Worm (Caenorhabditis elegans): Measurements from ENCODE around the gene oac-31.

Gene oac-31

DNA sequence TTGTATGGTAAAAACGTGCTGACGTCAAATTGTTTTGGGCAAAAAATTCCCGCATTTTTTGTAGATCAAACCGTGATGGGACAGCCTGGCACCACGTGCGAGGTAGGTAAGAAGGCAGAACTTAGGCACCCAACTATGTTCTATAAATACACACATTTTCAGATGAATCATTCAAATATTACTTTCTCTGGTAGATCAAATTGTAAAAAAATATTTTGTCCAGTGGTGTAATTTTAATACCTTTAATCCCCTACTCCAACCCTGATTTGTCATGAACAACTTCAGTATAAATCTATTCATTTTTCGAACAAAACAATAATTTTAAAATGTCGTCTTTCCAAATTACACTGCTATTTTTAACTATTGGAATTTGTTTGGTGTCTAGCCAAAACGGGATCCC, 47.2 kb downstream of the oac-31 start, which contains the start of gene spig-7:
Gene spig-7, plus strand, starts transcription at position 301 of the 400 bp plus-strand sequence.
- TF ChIP-seq egl-27 (tag; optimal IDR thresholded peaks at IDR 0.05) = no peak
- TF ChIP-seq ceh-16 (tag; optimal IDR thresholded peaks at IDR 0.05) = no peak
- no peak for TF ChIP-seq lin-13 (GFP tag; optimal IDR thresholded peaks at IDR 0.05)
- TF ChIP-seq mbf-1 (tag; optimal IDR thresholded peaks at IDR 0.05) = no peak

DNA sequence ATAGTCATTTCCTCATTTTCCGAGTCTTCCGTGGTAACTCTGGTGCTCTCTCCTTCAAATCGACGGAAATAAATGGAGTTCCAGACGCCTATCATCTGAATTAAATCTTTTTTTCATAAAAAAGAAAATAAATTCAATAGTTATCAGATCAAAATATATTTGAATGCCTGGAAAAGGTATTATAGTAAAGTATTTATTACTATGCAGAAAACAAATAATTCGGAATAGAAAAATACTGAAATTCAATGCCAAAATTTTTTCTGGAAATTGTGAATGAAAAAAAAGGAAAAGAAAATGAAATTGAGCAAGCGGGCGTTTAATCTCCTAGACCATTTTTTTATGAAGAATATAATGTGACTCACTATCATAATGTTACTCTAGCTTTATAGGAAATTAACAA, 50.2 kb downstream of the oac-31 start, which contains the start of gene C38C3.6:
Gene C38C3.6, minus strand, starts transcription at position 101 of the 400 bp plus-strand sequence.
- TF ChIP-seq alr-1 (tag; optimal IDR thresholded peaks at IDR 0.05) (no peak), unc-62 (GFP tag; optimal IDR thresholded peaks at IDR 0.05) (no peak), F13H6.1 (tag; optimal IDR thresholded peaks at IDR 0.05) (no peak), nhr-77 (tag; optimal IDR thresholded peaks at IDR 0.05) (no peak), nhr-12 (tag; optimal IDR thresholded peaks at IDR 0.05) (no peak), mab-5 (tag; optimal IDR thresholded peaks at IDR 0.05) (no peak), nhr-6 (tag; optimal IDR thresholded peaks at IDR 0.05) (no peak), unc-55 (GFP tag; optimal IDR thresholded peaks at IDR 0.05) (no peak), elt-3 (tag; optimal IDR thresholded peaks at IDR 0.05) (no peak), gmeb-1 (tag; optimal IDR thresholded peaks at IDR 0.05) (no peak), skn-1 (tag; optimal IDR thresholded peaks at IDR 0.05) (no peak), ztf-4 (tag; optimal IDR thresholded peaks at IDR 0.05) (no peak)

DNA sequence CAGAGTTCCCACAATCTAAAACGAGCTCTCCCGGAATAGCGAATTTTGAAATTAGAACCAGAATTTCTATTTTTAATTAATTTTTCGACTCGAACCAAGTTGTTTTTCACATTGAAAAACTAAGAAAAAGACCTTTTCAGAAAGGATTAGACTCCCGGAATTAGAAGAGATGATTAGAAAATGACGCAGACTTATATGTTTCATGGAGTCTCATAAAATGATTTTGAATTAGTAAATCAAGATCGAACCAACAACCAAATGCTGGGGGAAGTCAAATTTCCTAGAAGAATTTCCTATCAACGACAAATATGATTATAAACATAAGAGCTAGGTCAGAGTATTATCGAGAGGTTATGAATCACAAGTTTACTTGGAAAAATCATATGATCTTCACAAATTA, 53.0 kb downstream of the oac-31 start:
- TF ChIP-seq unc-55 (GFP tag; optimal IDR thresholded peaks at IDR 0.05) = no peak
- TF ChIP-seq C34F6.9 (tag; optimal IDR thresholded peaks at IDR 0.05) = peak; percentile 14
